Worm (Caenorhabditis elegans): ENCODE data around the gene T09B9.3.

DNA sequence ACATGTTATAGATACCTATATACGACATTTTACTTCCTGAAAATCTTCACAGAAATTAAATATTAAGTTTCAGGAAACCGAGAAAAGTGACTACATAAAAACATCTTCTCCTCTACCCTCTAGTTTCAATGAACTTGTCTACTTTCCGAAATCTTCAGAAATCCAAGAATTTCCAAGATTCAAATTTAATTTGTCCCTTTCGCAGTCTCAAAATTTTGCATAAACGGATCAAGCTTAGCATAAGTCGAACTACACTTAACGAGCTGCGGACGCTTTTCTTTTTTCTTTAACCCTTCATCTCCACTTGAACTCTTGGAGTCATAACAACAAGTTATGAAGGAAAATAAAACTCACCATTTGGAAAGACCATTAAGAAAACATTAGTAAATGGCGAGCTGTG is 44.3 kb upstream of the T09B9.3 start:
- TF ChIP-seq ces-1 (GFP tag; optimal IDR thresholded peaks at IDR 0.05) (peak; percentile 85), nhr-111 (GFP tag; optimal IDR thresholded peaks at IDR 0.05) (no peak), D1046.2 (GFP tag; IDR thresholded peaks at IDR 0.05) (no peak), hlh-11 (tag; optimal IDR thresholded peaks at IDR 0.05) (no peak), zip-2 (tag; optimal IDR thresholded peaks at IDR 0.05) (no peak), unc-62 (GFP tag; optimal IDR thresholded peaks at IDR 0.05 in 1 of 2) (no peak), unc-62 (tag; optimal IDR thresholded peaks at IDR 0.05) (no peak), aha-1 (tag) (no peak), pha-4 (GFP tag; IDR thresholded peaks at IDR 0.05) (no peak), pha-4 (tag; optimal IDR thresholded peaks at IDR 0.05) (no peak), ZK546.5 (tag; optimal IDR thresholded peaks at IDR 0.05) (no peak), skn-1 (tag; optimal IDR thresholded peaks at IDR 0.05) (no peak), snpc-4 (tag; optimal IDR thresholded peaks at IDR 0.05) (no peak), fkh-10 (GFP tag; optimal IDR thresholded peaks at IDR 0.05) (peak; percentile 72), dpl-1 (GFP tag; optimal IDR thresholded peaks at IDR 0.05) (no peak)
